Worm (Caenorhabditis elegans): Measurements from ENCODE around the gene flcn-1.

flcn-1 gene

DNA sequence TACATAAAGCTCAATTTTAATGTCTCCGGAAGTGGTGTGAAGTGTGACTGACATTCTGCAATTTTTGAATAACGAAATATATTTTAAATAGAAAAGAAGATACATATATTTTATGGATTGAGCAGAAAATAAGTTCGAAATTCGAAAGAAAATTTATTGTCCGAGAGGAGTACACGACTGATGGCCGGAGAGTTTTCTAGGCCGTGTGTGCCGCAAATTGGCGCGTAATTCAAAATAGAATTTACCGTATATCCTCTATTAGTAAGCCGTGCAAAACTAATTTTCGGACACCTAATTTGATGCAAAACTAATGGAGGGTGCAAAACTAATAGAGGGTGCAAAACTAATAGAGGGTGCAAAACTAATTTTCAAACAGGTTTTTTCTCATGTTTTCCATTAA, 15.3 kb upstream of the flcn-1 start, which contains the start of gene cyn-10 (continued):
- TF ChIP-seq mab-5 (tag; optimal IDR thresholded peaks at IDR 0.05) (no peak), ZK546.5 (tag; optimal IDR thresholded peaks at IDR 0.05) (no peak)

DNA sequence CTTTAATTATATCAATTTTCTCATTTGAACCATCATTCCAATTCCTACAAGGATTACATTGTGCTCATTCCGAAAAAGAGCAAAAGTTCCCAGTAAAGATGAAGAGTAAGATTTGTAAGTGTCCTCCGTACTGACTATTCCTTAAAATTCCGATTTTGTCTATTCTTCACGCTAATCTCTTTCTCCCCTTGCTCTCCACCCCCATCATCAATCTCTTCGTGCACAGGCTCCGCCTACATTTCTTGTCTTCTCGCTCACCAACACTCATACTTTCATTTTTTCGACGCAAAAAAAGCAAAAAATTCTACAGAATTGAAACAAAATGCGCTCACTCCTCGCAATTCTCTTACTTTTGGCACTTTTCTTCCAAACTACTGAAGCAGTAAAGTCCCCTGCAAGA, 12.7 kb upstream of the flcn-1 start, which contains the start of gene B0252.8:
Gene B0252.8, plus strand, starts transcription at position 292 of the 400 bp plus-strand sequence.
- TF ChIP-seq C34F6.9 (tag; optimal IDR thresholded peaks at IDR 0.05) (peak; percentile 2), unc-39 (tag; optimal IDR thresholded peaks at IDR 0.05) (no peak), mab-5 (tag; optimal IDR thresholded peaks at IDR 0.05) (peak; percentile 1), unc-55 (GFP tag; optimal IDR thresholded peaks at IDR 0.05) (peak; percentile 52), elt-3 (tag; optimal IDR thresholded peaks at IDR 0.05) (no peak)

DNA sequence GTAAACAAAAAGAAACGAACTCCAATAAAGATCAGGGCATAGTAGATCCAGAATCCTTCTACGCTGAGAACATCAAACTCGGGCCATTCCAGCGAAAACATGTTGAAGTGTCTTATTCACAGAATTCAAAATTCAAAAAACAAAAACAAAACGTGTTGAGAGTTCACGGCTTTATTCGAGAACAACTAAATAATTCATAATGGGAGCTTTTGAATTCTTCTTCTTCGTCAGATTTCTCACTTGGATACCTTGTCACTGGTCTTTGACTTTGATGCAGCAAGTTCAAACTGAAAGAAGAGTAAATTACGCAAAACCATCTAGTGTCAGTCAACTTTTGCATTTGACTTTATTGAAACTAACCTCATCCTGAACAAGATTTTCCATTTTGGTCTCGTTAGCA, 10.9 kb upstream of the flcn-1 start, which contains the start of gene B0252.11:
Gene B0252.11, minus strand, starts transcription at position 101 of the 400 bp plus-strand sequence.
- TF ChIP-seq skn-1 (tag; optimal IDR thresholded peaks at IDR 0.05) (no peak), R02D3.7 (tag; optimal IDR thresholded peaks at IDR 0.05) (no peak), sma-3 (GFP tag; optimal IDR thresholded peaks at IDR 0.05) (no peak), nhr-129 (tag; optimal IDR thresholded peaks at IDR 0.05) (no peak), nhr-12 (tag; optimal IDR thresholded peaks at IDR 0.05) (no peak), nhr-23 (tag; optimal IDR thresholded peaks at IDR 0.05) (no peak), crh-2 (tag; optimal IDR thresholded peaks at IDR 0.05) (no peak), unc-39 (tag; optimal IDR thresholded peaks at IDR 0.05) (no peak), blmp-1 (tag; optimal IDR thresholded peaks at IDR 0.05; ENCODE audit: insufficient read depth) (no peak), ztf-4 (tag; optimal IDR thresholded peaks at IDR 0.05) (no peak), ZK546.5 (tag; optimal IDR thresholded peaks at IDR 0.05) (no peak), ama-1 (optimal IDR thresholded peaks at IDR 0.05) (no peak), sem-4 (tag; optimal IDR thresholded peaks at IDR 0.05) (no peak), unc-55 (GFP tag; optimal IDR thresholded peaks at IDR 0.05) (no peak)

DNA sequence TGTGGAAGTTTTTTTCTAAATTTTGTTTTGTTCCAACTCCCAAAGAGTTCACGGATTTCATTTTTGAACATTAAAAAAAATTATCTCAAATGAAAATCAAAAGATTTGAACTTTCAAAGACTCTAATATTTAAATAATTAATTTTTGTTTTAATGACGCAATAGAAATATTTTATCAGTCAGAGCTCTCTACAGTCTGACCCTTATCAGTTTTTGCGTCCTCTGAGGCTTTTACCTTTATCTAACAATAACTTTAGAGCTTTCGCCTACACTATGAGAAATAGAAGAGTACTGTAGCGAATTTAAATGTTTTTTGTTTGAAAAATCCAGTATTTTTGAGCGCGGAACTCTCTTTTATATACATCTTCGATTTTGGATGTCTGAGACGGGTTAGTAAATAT, 9.7 kb upstream of the flcn-1 start, which contains the start of gene B0252.5:
Gene B0252.5, minus strand, starts transcription at position 17 of the 400 bp plus-strand sequence.
- no peak for TF ChIP-seq nhr-11 (tag; optimal IDR thresholded peaks at IDR 0.05)
- TF ChIP-seq skn-1 (tag; optimal IDR thresholded peaks at IDR 0.05), result no peak
- no peak for TF ChIP-seq dmd-4 (tag; optimal IDR thresholded peaks at IDR 0.05)
- TF ChIP-seq gmeb-1 (tag; optimal IDR thresholded peaks at IDR 0.05), result no peak
- TF ChIP-seq mdl-1 (tag; optimal IDR thresholded peaks at IDR 0.05), result no peak
- TF ChIP-seq lin-11 (tag; optimal IDR thresholded peaks at IDR 0.05), result no peak
- peak; percentile 53 for TF ChIP-seq fos-1 (tag; optimal IDR thresholded peaks at IDR 0.05)
- no peak for TF ChIP-seq R02D3.7 (tag; optimal IDR thresholded peaks at IDR 0.05)
- peak; percentile 37 for TF ChIP-seq sma-9 (GFP tag; optimal IDR thresholded peaks at IDR 0.05)
- no peak for TF ChIP-seq sma-9 (tag; optimal IDR thresholded peaks at IDR 0.05)
- no peak for TF ChIP-seq elt-1 (tag; optimal IDR thresholded peaks at IDR 0.05)
- no peak for TF ChIP-seq lin-13 (GFP tag; optimal IDR thresholded peaks at IDR 0.05)

DNA sequence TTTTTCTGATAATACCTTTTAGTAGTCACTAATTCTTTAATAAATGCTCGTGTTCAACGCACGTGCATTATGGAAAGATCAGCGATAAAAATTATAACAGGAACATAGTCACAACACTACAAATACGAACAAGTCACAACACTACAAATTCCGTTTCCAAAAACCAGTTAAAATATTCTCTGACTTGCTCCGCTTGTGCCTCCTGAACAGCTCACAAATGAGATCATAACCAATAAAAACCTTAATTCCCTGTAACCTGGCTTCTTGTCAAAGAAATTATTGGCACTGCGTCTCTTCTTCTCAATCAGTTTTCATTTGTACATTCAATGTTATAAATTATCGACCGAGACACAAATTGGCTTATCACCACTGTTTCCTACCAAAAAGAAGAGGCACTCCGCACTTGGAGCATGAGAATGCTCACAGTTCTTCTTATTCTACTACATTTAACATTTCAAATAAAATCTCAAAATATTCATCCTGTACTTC, 9.2 kb upstream of the flcn-1 start, which contains the start of gene B0252.1:
Gene B0252.1, plus strand, starts transcription at position 318 of the 489 bp plus-strand sequence.
- TF ChIP-seq lin-11 (tag; optimal IDR thresholded peaks at IDR 0.05), result no peak
- TF ChIP-seq fos-1 (tag; optimal IDR thresholded peaks at IDR 0.05), result peak; percentile 47
- TF ChIP-seq blmp-1 (tag; optimal IDR thresholded peaks at IDR 0.05; ENCODE audit: insufficient read depth), result no peak

DNA sequence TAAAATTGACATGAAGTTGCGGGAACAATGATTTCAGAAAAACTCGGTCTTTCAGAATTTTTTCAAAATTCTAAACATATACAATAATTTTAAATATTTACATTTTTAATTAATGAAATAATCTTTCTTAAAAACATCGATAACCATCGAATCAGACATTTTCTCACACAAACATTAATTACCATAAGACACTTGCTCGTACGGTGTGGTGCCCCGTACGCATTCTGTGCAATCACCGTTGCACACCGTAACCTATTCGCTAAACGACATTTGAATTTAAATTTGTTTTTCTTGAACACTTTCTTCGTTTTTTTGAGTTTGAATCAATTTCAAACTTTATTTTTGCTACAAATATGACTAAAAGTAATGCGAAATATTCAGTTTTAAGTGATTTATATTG, 4.8 kb upstream of the flcn-1 start:
- no peak for TF ChIP-seq nhr-129 (tag; optimal IDR thresholded peaks at IDR 0.05)
- no peak for TF ChIP-seq unc-39 (tag; optimal IDR thresholded peaks at IDR 0.05)
- no peak for TF ChIP-seq lin-39 (tag; optimal IDR thresholded peaks at IDR 0.05)
- TF ChIP-seq elt-1 (tag; optimal IDR thresholded peaks at IDR 0.05), result no peak

DNA sequence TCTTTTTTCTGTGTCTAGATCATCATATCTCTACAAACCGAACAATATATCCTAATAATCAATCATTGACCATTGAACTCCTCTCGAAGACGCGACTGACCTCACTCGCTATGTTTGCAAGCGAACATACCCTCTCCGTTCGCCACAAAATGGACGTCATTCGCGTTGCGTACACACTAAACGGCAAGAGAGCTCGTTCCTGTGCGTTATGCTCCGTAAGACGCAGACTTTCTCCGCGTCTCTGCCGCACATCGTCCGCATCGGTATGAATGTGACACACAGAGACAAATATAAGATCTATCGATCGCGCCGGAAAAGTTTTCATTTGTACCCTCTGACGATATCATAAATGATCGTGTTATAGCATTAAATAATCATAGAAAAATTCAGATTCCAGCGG, 2.5 kb upstream of the flcn-1 start:
- TF ChIP-seq lin-39 (tag; optimal IDR thresholded peaks at IDR 0.05) (no peak), nhr-129 (tag; optimal IDR thresholded peaks at IDR 0.05) (no peak), nhr-237 (tag; optimal IDR thresholded peaks at IDR 0.05) (no peak), aly-2 (tag; optimal IDR thresholded peaks at IDR 0.05) (no peak), ama-1 (optimal IDR thresholded peaks at IDR 0.05) (no peak), R02D3.7 (tag; optimal IDR thresholded peaks at IDR 0.05) (no peak), ZK546.5 (tag; optimal IDR thresholded peaks at IDR 0.05) (no peak), sma-3 (GFP tag; optimal IDR thresholded peaks at IDR 0.05) (no peak), mbf-1 (tag; optimal IDR thresholded peaks at IDR 0.05) (no peak), mdl-1 (tag; optimal IDR thresholded peaks at IDR 0.05) (no peak), snpc-4 (tag; optimal IDR thresholded peaks at IDR 0.05) (no peak), unc-39 (tag; optimal IDR thresholded peaks at IDR 0.05) (no peak), ceh-16 (tag; optimal IDR thresholded peaks at IDR 0.05) (no peak), C34F6.9 (tag; optimal IDR thresholded peaks at IDR 0.05) (no peak), gmeb-1 (tag; optimal IDR thresholded peaks at IDR 0.05) (no peak)

All from whole organism, L2 larva.